Fruit fly (Drosophila melanogaster): ENCODE data around the gene mtd.

mtd gene

DNA sequence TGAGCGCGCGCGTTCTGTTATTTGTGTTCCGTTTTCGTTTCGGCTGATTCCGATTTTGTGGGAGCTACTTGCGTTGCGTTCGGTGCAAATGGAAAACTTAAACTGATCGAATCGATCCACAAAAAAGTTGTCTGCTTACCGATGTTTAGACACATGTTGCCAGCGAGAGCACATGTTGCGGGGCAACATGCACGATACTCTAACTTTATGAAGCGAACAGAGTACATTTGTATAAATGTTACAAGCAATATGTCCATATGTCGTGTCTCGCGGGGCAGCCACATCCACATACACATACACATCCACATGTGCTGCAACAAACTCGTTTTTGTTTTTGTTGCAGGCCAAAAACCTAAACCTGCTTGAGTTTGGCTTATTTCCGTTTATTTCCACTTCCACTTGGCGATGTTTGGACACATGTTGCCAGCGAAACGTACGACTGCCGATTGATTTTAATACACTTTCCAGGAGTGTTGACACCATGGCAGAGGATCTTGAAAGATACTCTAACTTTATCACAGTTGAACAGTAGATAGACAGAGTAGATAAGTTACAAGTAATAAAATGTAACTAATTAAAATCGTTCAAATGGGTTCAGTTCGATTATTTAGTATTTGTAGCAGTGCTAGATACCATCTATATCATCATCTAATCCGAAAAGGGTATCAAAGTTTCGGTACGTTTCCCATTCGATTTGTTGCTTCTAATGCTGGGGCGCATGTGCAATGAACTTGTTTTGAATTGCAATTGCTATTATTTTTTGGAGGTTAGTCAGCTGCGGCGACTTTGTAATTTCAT lies 26.3 kb downstream of the mtd start (continued):
- TF ChIP-seq lbe (GFP tag; optimal IDR thresholded peaks at IDR 0.05) = no peak
- no peak for TF ChIP-seq CG42726 (GFP tag; IDR thresholded peaks at IDR 0.05; ENCODE audit: partially characterized antibody)
- TF ChIP-seq CG30020 (tag; optimal IDR thresholded peaks at IDR 0.05) = no peak
- no peak for TF ChIP-seq corto (GFP tag; optimal IDR thresholded peaks at IDR 0.05)
- no peak for TF ChIP-seq CG6254 (GFP tag; optimal IDR thresholded peaks at IDR 0.05)
- TF ChIP-seq psq (GFP tag; optimal IDR thresholded peaks at IDR 0.05) = no peak
- TF ChIP-seq sr (GFP tag; IDR thresholded peaks at IDR 0.05) = no peak
- TF ChIP-seq CG13424 (tag; optimal IDR thresholded peaks at IDR 0.05) = no peak
- no peak for TF ChIP-seq kah (GFP tag; optimal IDR thresholded peaks at IDR 0.05)
- TF ChIP-seq CG11504 (tag; optimal IDR thresholded peaks at IDR 0.05) = peak; percentile 100
- TF ChIP-seq CG9817 (tag; optimal IDR thresholded peaks at IDR 0.05) = no peak
- no peak for TF ChIP-seq NC2β (GFP tag; optimal IDR thresholded peaks at IDR 0.05)
- peak; percentile 61 for TF ChIP-seq mirr (GFP tag; optimal IDR thresholded peaks at IDR 0.05)
- no peak for TF ChIP-seq CG33213 (GFP tag; optimal IDR thresholded peaks at IDR 0.05)
- TF ChIP-seq Med (GFP tag) = peak; percentile 80
- 0 out of 2 replicates have a peak, but pooled peaks have one; percentile 66 for TF ChIP-seq chm (GFP tag; IDR thresholded peaks at IDR 0.05)
- no peak for TF ChIP-seq CG6854 (GFP tag; optimal IDR thresholded peaks at IDR 0.05)
- TF ChIP-seq Antp (GFP tag; optimal IDR thresholded peaks at IDR 0.05) = no peak
- peak; percentile 58 for TF ChIP-seq cg (GFP tag; optimal IDR thresholded peaks at IDR 0.05)
- TF ChIP-seq CG4730 (GFP tag; IDR thresholded peaks at IDR 0.05) = no peak
- no peak for TF ChIP-seq PHDP (tag; optimal IDR thresholded peaks at IDR 0.05)
- TF ChIP-seq onecut (GFP tag; IDR thresholded peaks at IDR 0.05) = peak; percentile 33; the same call in 1 of the 2 replicates
- no peak for TF ChIP-seq nau (GFP tag; optimal IDR thresholded peaks at IDR 0.05)
- no peak for TF ChIP-seq exex (tag; optimal IDR thresholded peaks at IDR 0.05)
- no peak for TF ChIP-seq sisA (GFP tag; IDR thresholded peaks at IDR 0.05)
- peak; percentile 95 for TF ChIP-seq D19A (tag; optimal IDR thresholded peaks at IDR 0.05)
- peak; percentile 64; the same call in 2 of the 3 replicates for TF ChIP-seq ci (GFP tag; IDR thresholded peaks at IDR 0.05)
- TF ChIP-seq CG15696 (tag; optimal IDR thresholded peaks at IDR 0.05) = no peak
- TF ChIP-seq CG18262 (tag; optimal IDR thresholded peaks at IDR 0.05) = no peak
- no peak for TF ChIP-seq vnd (GFP tag; IDR thresholded peaks at IDR 0.05; ENCODE audit: partially characterized antibody)
- TF ChIP-seq Bteb2 (GFP tag; optimal IDR thresholded peaks at IDR 0.05) = no peak
- no peak for TF ChIP-seq da (GFP tag; optimal IDR thresholded peaks at IDR 0.05)
- TF ChIP-seq odd (GFP tag; optimal IDR thresholded peaks at IDR 0.05) = no peak
- TF ChIP-seq H2.0 (GFP tag; IDR thresholded peaks at IDR 0.05) = no peak
- peak; percentile 45; the same call in 1 of the 3 replicates for TF ChIP-seq CG6175 (GFP tag; IDR thresholded peaks at IDR 0.05)
- TF ChIP-seq Sry-β (GFP tag; optimal IDR thresholded peaks at IDR 0.05) = no peak
- no peak for TF ChIP-seq CG16813 (GFP tag; IDR thresholded peaks at IDR 0.05; ENCODE audit: partially characterized antibody)
- TF ChIP-seq CG5953 (GFP tag; IDR thresholded peaks at IDR 0.05) = no peak
- no peak for TF ChIP-seq prd (optimal IDR thresholded peaks at IDR 0.05)
- no peak for TF ChIP-seq prd (GFP tag; IDR thresholded peaks at IDR 0.05)
- no peak for TF ChIP-seq CG17385 (GFP tag; optimal IDR thresholded peaks at IDR 0.05)
- no peak for TF ChIP-seq CG31365 (tag; optimal IDR thresholded peaks at IDR 0.05)
- TF ChIP-seq Deaf1 (tag; optimal IDR thresholded peaks at IDR 0.05) = peak; percentile 31
- no peak for TF ChIP-seq CG7839 (tag; optimal IDR thresholded peaks at IDR 0.05)
- no peak for TF ChIP-seq Sox102F (GFP tag; optimal IDR thresholded peaks at IDR 0.05)
- no peak for TF ChIP-seq sima (GFP tag; optimal IDR thresholded peaks at IDR 0.05)
- TF ChIP-seq peb (GFP tag; IDR thresholded peaks at IDR 0.05) = no peak
- TF ChIP-seq maf-S (GFP tag; optimal IDR thresholded peaks at IDR 0.05) = no peak
- TF ChIP-seq pb (GFP tag; optimal IDR thresholded peaks at IDR 0.05) = no peak
- no peak for TF ChIP-seq Xrp1 (GFP tag; IDR thresholded peaks at IDR 0.05)

All from whole organism, embryonic.